Worm (Caenorhabditis elegans) whole organism, L1 larva: ENCODE data around the gene srxa-1.

ENCODE experiments used
- alr-1 ChIP-seq: fragments of 200-800 bp; sonication (Bioruptor generic); optimal IDR thresholded peaks from 2 replicates; lab custom pipeline; 2018; ENCODE audit warnings: borderline replicate concordance, mild to moderate bottlenecking, missing genetic modification characterization, missing compliant biosample characterization
- ceh-63 ChIP-seq: fragments of 200-800 bp; sonication (Bioruptor generic); optimal IDR thresholded peaks from 2 replicates; lab custom pipeline; 2018; ENCODE audit warnings: mild to moderate bottlenecking, missing genetic modification characterization, missing compliant biosample characterization
- ceh-8 ChIP-seq: fragments of 200-800 bp; sonication (Bioruptor generic); optimal IDR thresholded peaks from 2 replicates; lab custom pipeline; 2018; ENCODE audit warnings: mild to moderate bottlenecking, missing genetic modification characterization, moderate library complexity, missing compliant biosample characterization
- ceh-90 ChIP-seq: sonication (generic microtip); optimal IDR thresholded peaks from 2 replicates; lab custom pipeline; 2016; ENCODE audit warnings: missing genetic modification characterization, missing compliant biosample characterization
- ces-1 ChIP-seq: fragments of 150-350 bp; optimal IDR thresholded peaks from 2 replicates; lab custom pipeline; 2014; ENCODE audit warnings: missing biosample characterization, missing genetic modification reagents, missing genetic modification characterization
- dsc-1 ChIP-seq: sonication (generic microtip); optimal IDR thresholded peaks from 2 replicates; lab custom pipeline; 2016; ENCODE audit warnings: mild to moderate bottlenecking, missing genetic modification characterization, missing compliant biosample characterization
- efl-1 ChIP-seq, 4 experiments: fragments of 150-350 bp; optimal IDR thresholded peaks in 3 of 4; peaks in 1 of 4; 1 replicate in 1 of 4; 2 replicates in 3 of 4; lab custom pipeline; 2014; ENCODE audit warnings: missing biosample characterization in 2 of 4, missing genetic modification characterization in 2 of 4, missing genetic modification reagents in 2 of 4
- egl-27 ChIP-seq, 2 experiments: fragments of 150-350 bp in 1 of 2; sonication (generic microtip); optimal IDR thresholded peaks; 3 replicates each; lab custom pipeline; 2017 to 2018; ENCODE audit warnings: missing biosample characterization in 2 of 2, missing genetic modification characterization in 2 of 2, missing genetic modification reagents in 2 of 2
- elt-2 ChIP-seq: sonication (generic microtip); optimal IDR thresholded peaks from 2 replicates; lab custom pipeline; 2016; ENCODE audit warnings: missing genetic modification characterization, mild to moderate bottlenecking, inconsistent platforms, missing compliant biosample characterization, missing genetic modification reagents
- hlh-4 ChIP-seq: sonication (generic microtip); optimal IDR thresholded peaks from 2 replicates; lab custom pipeline; 2016; ENCODE audit warnings: mild to moderate bottlenecking, missing genetic modification characterization, missing compliant biosample characterization
- hpl-2 ChIP-seq: fragments of 150-350 bp; optimal IDR thresholded peaks from 2 replicates; lab custom pipeline; 2014; ENCODE audit warnings: missing biosample characterization, missing genetic modification reagents, missing genetic modification characterization
- irx-1 ChIP-seq: sonication (generic microtip); optimal IDR thresholded peaks from 2 replicates; lab custom pipeline; 2016; ENCODE audit warnings: missing genetic modification characterization, missing compliant biosample characterization
- lin-13 ChIP-seq: fragments of 150-350 bp; optimal IDR thresholded peaks from 2 replicates; lab custom pipeline; 2014; ENCODE audit warnings: missing biosample characterization, missing genetic modification reagents, missing genetic modification characterization
- lin-35 ChIP-seq, 2 experiments: fragments of 150-350 bp; optimal IDR thresholded peaks; 2 replicates each; lab custom pipeline; 2014; ENCODE audit warnings: missing biosample characterization in 2 of 2, missing genetic modification characterization in 2 of 2, missing genetic modification reagents in 2 of 2
- lin-39 ChIP-seq: fragments of 150-350 bp; optimal IDR thresholded peaks from 2 replicates; lab custom pipeline; 2014; ENCODE audit warnings: missing biosample characterization, missing genetic modification reagents, missing genetic modification characterization
- lsy-2 ChIP-seq, 2 experiments: fragments of 150-350 bp; optimal IDR thresholded peaks; 2 replicates each; lab custom pipeline; 2014; ENCODE audit warnings: missing biosample characterization in 2 of 2, missing genetic modification characterization in 2 of 2
- mab-9 ChIP-seq: fragments of 200-800 bp; sonication (Bioruptor generic); IDR thresholded peaks from 2 replicates; pipeline ENCODE4 v1.3.6; 2022; ENCODE audit warnings: missing genetic modification reagents, missing genetic modification characterization, missing compliant biosample characterization
- mef-2 ChIP-seq: fragments of 150-350 bp; optimal IDR thresholded peaks from 2 replicates; lab custom pipeline; 2014; ENCODE audit warnings: missing biosample characterization, missing genetic modification characterization
- nhr-11 ChIP-seq: fragments of 150-350 bp; optimal IDR thresholded peaks from 2 replicates; lab custom pipeline; 2014; ENCODE audit warnings: missing biosample characterization, missing genetic modification characterization
- nhr-47 ChIP-seq: sonication (generic microtip); optimal IDR thresholded peaks from 2 replicates; lab custom pipeline; 2016; ENCODE audit warnings: mild to moderate bottlenecking, missing genetic modification characterization, moderate library complexity, missing compliant biosample characterization
- nhr-71 ChIP-seq: sonication (generic microtip); optimal IDR thresholded peaks from 2 replicates; lab custom pipeline; 2016; ENCODE audit warnings: mild to moderate bottlenecking, missing genetic modification characterization, moderate library complexity, missing compliant biosample characterization
- nhr-76 ChIP-seq: sonication (generic microtip); optimal IDR thresholded peaks from 2 replicates; lab custom pipeline; 2017; ENCODE audit warnings: missing biosample characterization, missing genetic modification characterization
- nhr-77 ChIP-seq: fragments of 150-350 bp; optimal IDR thresholded peaks from 2 replicates; lab custom pipeline; 2014; ENCODE audit warnings: missing biosample characterization, missing genetic modification characterization
- nhr-84 ChIP-seq: sonication (generic microtip); optimal IDR thresholded peaks from 2 replicates; lab custom pipeline; 2017; ENCODE audit warnings: missing biosample characterization, missing genetic modification characterization
- nhr-85 ChIP-seq: sonication (generic microtip); peaks from one replicate; lab custom pipeline; 2016; ENCODE audit warnings: missing genetic modification characterization, inconsistent platforms, missing compliant biosample characterization
- rnt-1 ChIP-seq: sonication (generic microtip); optimal IDR thresholded peaks from 2 replicates; lab custom pipeline; 2016; ENCODE audit warnings: mild to moderate bottlenecking, missing genetic modification characterization, moderate library complexity, missing compliant biosample characterization
- skn-1 ChIP-seq: fragments of 150-350 bp; optimal IDR thresholded peaks from 2 replicates; lab custom pipeline; 2014; ENCODE audit warnings: missing biosample characterization, missing genetic modification characterization
- swsn-7 ChIP-seq: sonication (generic microtip); optimal IDR thresholded peaks from 2 replicates; lab custom pipeline; 2016; ENCODE audit warnings: missing genetic modification characterization, missing compliant biosample characterization
- tbx-2 ChIP-seq: sonication (generic microtip); optimal IDR thresholded peaks from 2 replicates; lab custom pipeline; 2016; ENCODE audit warnings: missing genetic modification characterization, missing compliant biosample characterization
- tlp-1 ChIP-seq: fragments of 150-350 bp; optimal IDR thresholded peaks from 2 replicates; lab custom pipeline; 2014; ENCODE audit warnings: missing biosample characterization, missing genetic modification characterization
- unc-130 ChIP-seq: fragments of 150-350 bp; optimal IDR thresholded peaks from 2 replicates; lab custom pipeline; 2017; ENCODE audit warnings: missing biosample characterization, missing genetic modification characterization, inconsistent platforms
- unc-30 ChIP-seq: sonication (generic microtip); optimal IDR thresholded peaks from 2 replicates; lab custom pipeline; 2017; ENCODE audit warnings: missing biosample characterization, missing genetic modification characterization
- unc-62 ChIP-seq: fragments of 150-350 bp; optimal IDR thresholded peaks from 2 replicates; lab custom pipeline; 2014; ENCODE audit warnings: missing biosample characterization, missing genetic modification reagents, missing genetic modification characterization
- unc-86 ChIP-seq: sonication (generic microtip); optimal IDR thresholded peaks from 2 replicates; lab custom pipeline; 2016; ENCODE audit warnings: missing genetic modification characterization, missing compliant biosample characterization
- unc-98 ChIP-seq: fragments of 200-800 bp; sonication (Bioruptor generic); IDR thresholded peaks from 2 replicates; pipeline ENCODE4 v1.3.6; 2022; ENCODE audit warnings: missing genetic modification characterization, missing compliant biosample characterization
- xbp-1 ChIP-seq: sonication (generic microtip); optimal IDR thresholded peaks from 2 replicates; lab custom pipeline; 2016; ENCODE audit warnings: missing genetic modification characterization, missing compliant biosample characterization
- zag-1 ChIP-seq: fragments of 150-350 bp; optimal IDR thresholded peaks from 2 replicates; lab custom pipeline; 2014; ENCODE audit warnings: missing biosample characterization, missing genetic modification characterization
- zip-4 ChIP-seq: fragments of 200-800 bp; sonication (Bioruptor generic); optimal IDR thresholded peaks from 2 replicates; lab custom pipeline; 2018; ENCODE audit warnings: mild to moderate bottlenecking, missing genetic modification characterization, moderate library complexity, missing compliant biosample characterization

The srxa-1 gene

DNA sequence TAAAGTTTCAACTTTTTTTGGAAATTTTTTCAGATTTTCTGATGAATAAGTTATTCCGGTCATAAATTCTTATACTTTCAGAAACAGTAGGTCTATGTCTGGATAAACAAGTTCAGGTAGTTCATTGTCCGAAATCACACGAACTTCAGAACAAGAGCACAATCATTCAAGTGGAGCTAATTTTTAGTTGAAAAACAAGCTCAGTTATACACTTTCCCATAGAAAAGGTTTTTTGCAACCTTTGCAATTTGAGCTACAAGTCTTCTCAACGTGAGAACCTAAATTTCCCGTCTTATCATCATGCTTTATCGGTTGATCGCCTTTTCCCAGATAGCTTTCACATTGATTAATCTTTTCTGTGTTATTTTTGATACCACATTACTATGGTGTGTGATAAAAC, at the start of gene srxa-1:
Gene srxa-1, plus strand, starts transcription at position 301 of the 400 bp plus-strand sequence.
- TF ChIP-seq ces-1 (no peak), ceh-63 (GFP tag; lab: Kevin White, UChicago) (no peak), lsy-2 (tag; optimal IDR thresholded peaks at IDR 0.05; lab: Kevin White, UChicago) (no peak), irx-1 (tag; lab: Kevin White, UChicago) (no peak), nhr-11 (no peak), hlh-4 (tag; lab: Kevin White, UChicago) (no peak), dsc-1 (tag; lab: Kevin White, UChicago) (no peak), mab-9 (GFP tag; lab: Robert Waterston, UW) (no peak), tlp-1 (tag; lab: Kevin White, UChicago) (no peak), unc-98 (GFP tag; lab: Robert Waterston, UW) (no peak)
- TF ChIP-seq, all 84 proteins: peak for 0

DNA sequence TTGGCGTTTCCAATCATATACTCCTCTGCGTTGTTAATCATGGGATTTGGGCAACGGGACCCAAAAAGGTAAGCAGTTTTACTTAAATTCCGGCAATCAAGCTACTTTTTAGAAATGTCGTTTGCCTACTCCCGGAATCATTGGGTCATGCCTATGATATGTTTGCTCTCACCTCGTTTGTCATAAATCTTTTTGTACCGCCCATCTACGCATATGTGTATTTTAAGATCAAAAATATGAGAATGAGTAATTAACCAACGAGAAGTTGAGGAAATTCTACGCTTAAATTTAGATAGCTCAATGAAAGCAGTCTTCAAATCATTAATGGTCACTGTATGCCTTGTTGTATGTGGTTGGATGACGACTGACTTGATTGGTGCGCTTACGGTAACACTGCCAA, 49.6 kb upstream of the srxa-1 start:
- TF ChIP-seq tlp-1 (tag; lab: Kevin White, UChicago) (no peak), mef-2 (tag; lab: Kevin White, UChicago) (no peak), rnt-1 (tag; lab: Kevin White, UChicago) (no peak), tbx-2 (no peak), lin-39 (tag; lab: Kevin White, UChicago) (no peak), skn-1 (tag; lab: Kevin White, UChicago) (no peak), unc-62 (no peak), lsy-2 (tag; optimal IDR thresholded peaks at IDR 0.05; lab: Kevin White, UChicago) (no peak), unc-86 (tag; lab: Kevin White, UChicago) (no peak), efl-1 (optimal IDR thresholded peaks at IDR 0.05; lab: Kevin White, UChicago) (no peak), efl-1 (GFP tag; optimal IDR thresholded peaks at IDR 0.05 in 1 of 2; lab: Kevin White, UChicago) (no peak), unc-30 (no peak), zip-4 (GFP tag; lab: Kevin White, UChicago) (no peak), xbp-1 (no peak), alr-1 (tag; lab: Kevin White, UChicago) (no peak), lin-13 (GFP tag; lab: Kevin White, UChicago) (no peak), ceh-8 (GFP tag; lab: Kevin White, UChicago) (no peak), nhr-77 (tag; lab: Kevin White, UChicago) (no peak), zag-1 (tag; lab: Kevin White, UChicago) (no peak)

DNA sequence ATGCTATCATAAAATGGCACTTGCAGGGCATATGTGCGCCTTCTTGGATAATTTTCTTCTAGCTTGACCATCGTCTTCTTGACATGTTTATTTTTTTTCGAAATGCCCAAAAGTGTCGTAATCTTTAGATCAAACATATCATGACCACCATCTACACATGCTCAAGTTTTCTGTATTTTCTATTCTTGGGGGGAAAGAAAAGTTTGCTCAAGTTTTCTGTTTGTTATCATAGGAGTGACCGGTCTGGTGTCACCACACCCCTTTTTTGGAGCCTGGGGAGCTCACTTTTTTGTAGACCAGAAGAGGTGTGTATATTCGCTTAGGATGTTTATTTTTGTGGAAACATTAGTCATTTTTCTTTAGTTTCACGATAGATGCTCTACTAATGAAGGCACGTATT, 46.5 kb upstream of the srxa-1 start, which contains the start of gene klf-2:
Gene klf-2, plus strand, starts transcription at position 301 of the 400 bp plus-strand sequence.
- no peak for TF ChIP-seq elt-2 (tag; lab: Kevin White, UChicago)
- no peak for TF ChIP-seq ceh-90 (tag; lab: Kevin White, UChicago)
- no peak for TF ChIP-seq ces-1
- TF ChIP-seq unc-130 (tag; lab: Kevin White, UChicago) = no peak
- TF ChIP-seq zip-4 (GFP tag; lab: Kevin White, UChicago) = no peak
- TF ChIP-seq zag-1 (tag; lab: Kevin White, UChicago) = no peak
- no peak for TF ChIP-seq swsn-7 (tag; lab: Kevin White, UChicago)
- TF ChIP-seq hlh-4 (tag; lab: Kevin White, UChicago) = no peak

DNA sequence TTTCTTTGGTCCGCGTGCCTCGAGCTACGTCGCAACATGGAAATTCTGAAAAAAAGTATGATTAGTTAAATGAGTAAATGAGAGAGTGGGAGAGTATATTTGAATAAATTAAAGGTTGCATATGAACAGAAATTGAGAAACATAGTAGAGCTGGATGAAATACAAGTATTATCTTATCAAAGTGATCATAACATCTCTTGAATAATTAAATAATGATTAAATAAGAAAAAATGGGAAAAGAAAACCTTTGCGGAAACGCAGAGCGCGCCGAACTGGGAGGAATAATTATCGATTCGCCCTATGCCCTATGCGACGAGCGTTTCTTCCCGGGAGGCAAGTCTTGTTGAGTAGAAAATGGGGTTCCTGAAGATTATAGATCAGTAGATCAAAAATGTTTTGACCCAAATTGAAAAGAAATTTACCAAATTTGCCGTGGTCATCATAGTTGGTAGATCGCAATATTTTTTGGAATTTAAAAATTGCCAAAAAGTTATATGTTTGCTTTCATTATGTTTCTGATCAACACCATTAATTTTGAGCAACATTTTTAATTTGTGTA, 42.3 kb upstream of the srxa-1 start, which contains the start of gene F53F8.3:
Gene F53F8.3, minus strand, starts transcription at position 51 of the 559 bp plus-strand sequence.
- TF ChIP-seq egl-27 (tag; optimal IDR thresholded peaks at IDR 0.05; lab: Kevin White, UChicago) = no peak
- no peak for TF ChIP-seq irx-1 (tag; lab: Kevin White, UChicago)
- no peak for TF ChIP-seq nhr-76 (tag; lab: Kevin White, UChicago)
- TF ChIP-seq nhr-85 (tag; lab: Kevin White, UChicago) = no peak
- TF ChIP-seq hpl-2 (GFP tag; lab: Kevin White, UChicago) = no peak
- no peak for TF ChIP-seq zag-1 (tag; lab: Kevin White, UChicago)
- TF ChIP-seq skn-1 (tag; lab: Kevin White, UChicago) = no peak
- no peak for TF ChIP-seq lin-35 (GFP tag; optimal IDR thresholded peaks at IDR 0.05; lab: Kevin White, UChicago)
- TF ChIP-seq nhr-84 (tag; lab: Kevin White, UChicago) = no peak
- TF ChIP-seq nhr-71 (tag; lab: Kevin White, UChicago) = no peak
- TF ChIP-seq efl-1 (optimal IDR thresholded peaks at IDR 0.05; lab: Kevin White, UChicago) = no peak
- no peak for TF ChIP-seq efl-1 (GFP tag; optimal IDR thresholded peaks at IDR 0.05 in 1 of 2; lab: Kevin White, UChicago)
- TF ChIP-seq nhr-11 = no peak
- no peak for TF ChIP-seq nhr-47
- TF ChIP-seq, all 84 proteins: peak for 0
